Fruit fly (Drosophila melanogaster) whole organism, adult: ENCODE results near the gene gukh.
A peak's percentile ranks its signal among the peaks of the same experiment; 100 is the strongest.

ENCODE experiments used
- CG11617 ChIP-seq: fragments of 200-800 bp; sonication (Bioruptor generic); optimal IDR thresholded peaks from 2 replicates; lab custom pipeline; 2017; ENCODE audit warnings: mild to moderate bottlenecking, missing biosample characterization, missing genetic modification reagents, missing genetic modification characterization
- CG12768 ChIP-seq: fragments of 200-800 bp; sonication (Bioruptor generic); optimal IDR thresholded peaks from 2 replicates; lab custom pipeline; 2017; ENCODE audit warnings: missing biosample characterization, missing genetic modification characterization, mild to moderate bottlenecking, moderate library complexity, missing genetic modification reagents
- CG14711 ChIP-seq: fragments of 200-800 bp; sonication (Bioruptor generic); optimal IDR thresholded peaks from 2 replicates; lab custom pipeline; 2018; ENCODE audit warnings: missing biosample characterization, mild to moderate bottlenecking, missing genetic modification characterization, moderate library complexity
- CG1620 ChIP-seq: fragments of 200-800 bp; sonication (Bioruptor generic); optimal IDR thresholded peaks from 2 replicates; lab custom pipeline; 2016; ENCODE audit warnings: missing biosample characterization, missing genetic modification characterization
- CG33017 ChIP-seq: fragments of 200-800 bp; sonication (Bioruptor generic); optimal IDR thresholded peaks from 2 replicates; lab custom pipeline; 2018; ENCODE audit warnings: missing biosample characterization, mild to moderate bottlenecking, missing genetic modification characterization, moderate library complexity
- CG5204 ChIP-seq: fragments of 200-800 bp; sonication (Bioruptor generic); optimal IDR thresholded peaks from 2 replicates; lab custom pipeline; 2016; ENCODE audit warnings: missing biosample characterization, missing genetic modification characterization
- CG7045 ChIP-seq: fragments of 200-800 bp; sonication (Bioruptor generic); optimal IDR thresholded peaks from 2 replicates; lab custom pipeline; 2017; ENCODE audit warnings: missing biosample characterization, mild to moderate bottlenecking, missing genetic modification characterization
- CG7101 ChIP-seq: fragments of 200-800 bp; sonication (Bioruptor generic); optimal IDR thresholded peaks from 2 replicates; lab custom pipeline; 2018; ENCODE audit warnings: missing biosample characterization, mild to moderate bottlenecking, missing genetic modification characterization, moderate library complexity
- Clk ChIP-seq: fragments of 200-800 bp; sonication (Bioruptor generic); optimal IDR thresholded peaks from 2 replicates; lab custom pipeline; 2017; ENCODE audit warnings: missing biosample characterization, missing genetic modification characterization
- Crg-1 ChIP-seq: fragments of 200-800 bp; sonication (Bioruptor generic); optimal IDR thresholded peaks from 2 replicates; lab custom pipeline; 2016; ENCODE audit warnings: missing biosample characterization, missing genetic modification characterization
- Hr96 ChIP-seq: fragments of 200-800 bp; sonication (Bioruptor generic); optimal IDR thresholded peaks from 2 replicates; lab custom pipeline; 2016; ENCODE audit warnings: missing biosample characterization, missing genetic modification characterization
- Mnt ChIP-seq: fragments of 200-800 bp; sonication (Bioruptor generic); optimal IDR thresholded peaks from 2 replicates; lab custom pipeline; 2016; ENCODE audit warnings: missing biosample characterization, mild to moderate bottlenecking, missing genetic modification characterization
- bab1 ChIP-seq: fragments of 200-800 bp; sonication (Bioruptor generic); optimal IDR thresholded peaks from 3 replicates; lab custom pipeline; 2019; ENCODE audit warnings: missing biosample characterization, mild to moderate bottlenecking, missing genetic modification characterization, moderate library complexity
- cic ChIP-seq: fragments of 200-800 bp; sonication (Bioruptor generic); optimal IDR thresholded peaks from 2 replicates; lab custom pipeline; 2017; ENCODE audit warnings: missing biosample characterization, mild to moderate bottlenecking, missing genetic modification characterization, moderate library complexity
- cnc ChIP-seq, 2 experiments: fragments of >200 bp; optimal IDR thresholded peaks; 2 replicates each; lab custom pipeline; 2017
- kay ChIP-seq: fragments of 200-800 bp; sonication (Bioruptor generic); peaks from one replicate; lab custom pipeline; 2016; ENCODE audit warnings: missing biosample characterization, missing genetic modification characterization, borderline replicate concordance
- ovo ChIP-seq: fragments of 200-800 bp; sonication (Bioruptor generic); optimal IDR thresholded peaks from 2 replicates; lab custom pipeline; 2016; ENCODE audit warnings: missing biosample characterization, missing genetic modification characterization
- pad ChIP-seq: fragments of 200-800 bp; sonication (Bioruptor generic); optimal IDR thresholded peaks from 3 replicates; lab custom pipeline; 2017; ENCODE audit warnings: missing biosample characterization, missing genetic modification characterization, mild to moderate bottlenecking, moderate library complexity, missing genetic modification reagents
- tj ChIP-seq: fragments of 200-800 bp; sonication (Bioruptor generic); optimal IDR thresholded peaks from 3 replicates; lab custom pipeline; 2017; ENCODE audit warnings: missing biosample characterization, mild to moderate bottlenecking, missing genetic modification characterization, moderate library complexity
- toe ChIP-seq: fragments of 200-800 bp; sonication (Bioruptor generic); optimal IDR thresholded peaks from 2 replicates; lab custom pipeline; 2016; ENCODE audit warnings: missing biosample characterization, missing genetic modification characterization

gukh gene

DNA sequence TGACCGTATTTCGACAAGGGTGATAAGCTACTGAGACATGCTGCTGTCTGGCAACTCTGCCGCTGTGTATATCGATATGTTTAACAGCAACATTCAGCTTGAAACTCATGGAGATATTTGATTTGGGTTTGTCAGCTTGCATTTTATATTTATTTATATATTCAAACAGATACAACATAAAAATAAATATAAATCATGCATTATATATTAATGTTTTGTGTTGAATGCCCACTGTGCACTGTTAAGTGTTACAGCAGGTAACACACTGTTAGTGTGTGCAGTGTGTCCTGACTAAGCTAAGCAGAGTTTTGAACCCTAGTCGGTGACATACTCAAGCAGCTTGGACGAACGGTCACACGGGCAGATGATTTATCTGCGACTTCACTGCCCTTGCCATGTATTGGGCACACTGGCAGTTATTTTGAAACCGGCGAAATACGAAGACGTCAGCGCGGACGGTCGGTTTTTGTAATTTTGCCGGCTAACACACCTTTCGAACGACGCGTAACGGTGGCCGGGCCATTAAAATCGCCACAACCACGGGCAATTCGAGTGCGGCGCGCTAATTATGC, at the start of gene gukh, which contains the start of gene snRNP-U1-C:
Gene gukh (plus strand): TSS at position 412 of the 572 bp plus-strand sequence.
Gene snRNP-U1-C (minus strand): TSS at position 37 of the 572 bp plus-strand sequence.
- TF ChIP-seq kay: no peak
- TF ChIP-seq cnc (optimal IDR thresholded peaks at IDR 0.05; lab: Kevin White, UChicago): no peak
- TF ChIP-seq cic (GFP tag; lab: Kevin White, UChicago): peak; percentile 39
- TF ChIP-seq tj (GFP tag; lab: Kevin White, UChicago): peak; percentile 50
- peak; percentile 68 for TF ChIP-seq ovo (GFP tag; lab: Kevin White, UChicago)
- TF ChIP-seq CG1620 (GFP tag; lab: Kevin White, UChicago): peak; percentile 67
- TF ChIP-seq CG33017: peak; percentile 78
- peak; percentile 81 for TF ChIP-seq CG14711 (tag; lab: Kevin White, UChicago)
- TF ChIP-seq CG7101: peak; percentile 84
- TF ChIP-seq CG12768 (GFP tag; lab: Kevin White, UChicago): peak; percentile 70
- peak; percentile 83 for TF ChIP-seq bab1 (GFP tag; lab: Kevin White, UChicago)
- TF ChIP-seq CG11617 (GFP tag; lab: Kevin White, UChicago): peak; percentile 77
- peak; percentile 65 for TF ChIP-seq Clk (GFP tag; lab: Kevin White, UChicago)
- no peak for TF ChIP-seq Crg-1 (GFP tag; lab: Kevin White, UChicago)
- TF ChIP-seq pad: peak; percentile 50
- TF ChIP-seq toe: peak; percentile 63
- peak; percentile 73 for TF ChIP-seq CG5204 (GFP tag; lab: Kevin White, UChicago)
- TF ChIP-seq Hr96 (GFP tag; lab: Kevin White, UChicago): peak; percentile 24
- peak; percentile 57 for TF ChIP-seq Mnt (GFP tag; lab: Kevin White, UChicago)
- peak; percentile 75 for TF ChIP-seq CG7045 (GFP tag; lab: Kevin White, UChicago)

DNA sequence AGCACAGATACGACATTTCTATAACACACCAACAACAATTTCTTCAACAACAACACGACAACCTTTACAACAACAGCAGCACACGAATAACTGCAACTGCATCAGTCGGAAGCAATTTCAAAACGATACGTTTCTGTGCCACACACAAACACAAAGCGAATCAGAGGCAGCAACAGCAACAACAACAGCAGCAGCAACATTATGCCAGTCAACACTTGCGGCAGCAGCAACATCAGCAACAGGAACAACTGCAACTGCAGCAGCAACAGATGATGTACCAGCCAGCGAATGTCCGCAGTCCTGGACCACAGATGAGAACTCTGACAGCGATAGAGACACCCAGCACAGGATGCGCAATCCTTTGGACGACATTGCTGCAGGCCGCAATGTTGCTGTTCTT, 36.5 kb upstream of the gukh start:
- TF ChIP-seq CG5204 (GFP tag; lab: Kevin White, UChicago) (no peak), kay (no peak), ovo (GFP tag; lab: Kevin White, UChicago) (no peak), cic (GFP tag; lab: Kevin White, UChicago) (no peak), Clk (GFP tag; lab: Kevin White, UChicago) (no peak), CG7045 (GFP tag; lab: Kevin White, UChicago) (no peak), CG14711 (tag; lab: Kevin White, UChicago) (no peak), CG11617 (GFP tag; lab: Kevin White, UChicago) (no peak), CG1620 (GFP tag; lab: Kevin White, UChicago) (no peak), Crg-1 (GFP tag; lab: Kevin White, UChicago) (no peak), cnc (optimal IDR thresholded peaks at IDR 0.05; lab: Kevin White, UChicago) (no peak), CG7101 (no peak), Hr96 (GFP tag; lab: Kevin White, UChicago) (no peak), toe (no peak), CG33017 (no peak), Mnt (GFP tag; lab: Kevin White, UChicago) (no peak), CG12768 (GFP tag; lab: Kevin White, UChicago) (no peak), pad (no peak)

dm6 chr3R:18949131-18949530, 34.7 kb upstream of the gukh start:
- TF ChIP-seq tj (GFP tag; lab: Kevin White, UChicago) (no peak), CG14711 (tag; lab: Kevin White, UChicago) (no peak), CG1620 (GFP tag; lab: Kevin White, UChicago) (no peak), CG12768 (GFP tag; lab: Kevin White, UChicago) (no peak), Clk (GFP tag; lab: Kevin White, UChicago) (no peak), ovo (GFP tag; lab: Kevin White, UChicago) (no peak), CG33017 (no peak)

- TF ChIP-seq CG33017: no peak
- no peak for TF ChIP-seq kay
- no peak for TF ChIP-seq cnc (optimal IDR thresholded peaks at IDR 0.05; lab: Kevin White, UChicago)
- no peak for TF ChIP-seq CG12768 (GFP tag; lab: Kevin White, UChicago)
- no peak for TF ChIP-seq CG11617 (GFP tag; lab: Kevin White, UChicago)
- TF ChIP-seq tj (GFP tag; lab: Kevin White, UChicago): no peak
- no peak for TF ChIP-seq Mnt (GFP tag; lab: Kevin White, UChicago)
- TF ChIP-seq CG14711 (tag; lab: Kevin White, UChicago): no peak
- TF ChIP-seq Crg-1 (GFP tag; lab: Kevin White, UChicago): no peak
- TF ChIP-seq ovo (GFP tag; lab: Kevin White, UChicago): no peak
- no peak for TF ChIP-seq CG5204 (GFP tag; lab: Kevin White, UChicago)
- TF ChIP-seq Hr96 (GFP tag; lab: Kevin White, UChicago): no peak
- no peak for TF ChIP-seq Clk (GFP tag; lab: Kevin White, UChicago)
- TF ChIP-seq CG7101: no peak
- no peak for TF ChIP-seq toe
- TF ChIP-seq cic (GFP tag; lab: Kevin White, UChicago): no peak
These were observed 33.9 kb upstream of the gukh start, which contains the start of gene CG43732 for dm6 chr3R:18949896-18950295. Gene CG43732 (plus strand): TSS chr3R:18950196.

DNA sequence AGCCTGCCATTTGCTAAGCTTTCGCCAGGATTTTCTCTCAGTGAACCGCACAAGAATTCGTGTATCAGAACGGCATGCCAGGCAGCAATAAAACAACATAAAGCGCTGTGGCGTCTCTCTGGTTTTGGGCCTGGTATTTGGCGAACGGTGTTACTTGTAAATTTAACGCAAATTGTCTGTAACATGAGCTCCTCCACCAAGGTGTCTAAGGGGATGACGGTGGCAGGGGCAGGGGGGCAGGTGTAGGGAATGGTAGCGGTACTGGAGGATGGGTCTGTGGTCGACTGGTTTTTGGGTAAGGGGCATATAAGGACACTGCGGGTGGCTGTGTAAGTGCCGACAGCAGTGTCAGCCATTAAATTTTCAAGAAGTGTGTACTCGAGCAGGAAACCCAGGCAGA, 19.0 kb upstream of the gukh start:
- no peak for TF ChIP-seq Mnt (GFP tag; lab: Kevin White, UChicago)
- TF ChIP-seq CG5204 (GFP tag; lab: Kevin White, UChicago): no peak
- no peak for TF ChIP-seq ovo (GFP tag; lab: Kevin White, UChicago)
- TF ChIP-seq Clk (GFP tag; lab: Kevin White, UChicago): no peak
- no peak for TF ChIP-seq cic (GFP tag; lab: Kevin White, UChicago)
- no peak for TF ChIP-seq pad
- TF ChIP-seq CG11617 (GFP tag; lab: Kevin White, UChicago): no peak
- no peak for TF ChIP-seq kay
- no peak for TF ChIP-seq bab1 (GFP tag; lab: Kevin White, UChicago)
- TF ChIP-seq CG33017: no peak

DNA sequence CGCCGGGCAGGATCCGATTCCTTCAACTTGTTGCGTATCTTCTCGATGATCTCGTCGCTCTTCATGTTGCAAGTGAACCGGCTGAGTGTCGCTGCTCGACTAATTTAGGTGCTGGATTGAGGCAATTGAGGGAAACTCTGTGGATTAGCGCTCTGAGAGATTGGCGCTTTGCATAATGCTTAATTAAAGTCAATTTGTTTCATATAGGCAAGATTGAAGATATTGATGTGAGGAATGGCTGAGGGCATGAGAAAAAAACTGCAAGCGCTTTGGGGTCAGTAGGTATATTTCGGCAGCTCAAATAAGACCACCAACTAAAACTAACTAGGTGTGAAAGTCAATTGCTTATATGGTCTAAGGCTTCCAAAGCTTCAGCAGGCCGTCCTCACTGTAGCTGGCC, 5.1 kb upstream of the gukh start, which contains the start of gene euc:
Gene euc (minus strand): TSS at position 101 of the 400 bp plus-strand sequence.
- no peak for TF ChIP-seq CG14711 (tag; lab: Kevin White, UChicago)
- TF ChIP-seq cic (GFP tag; lab: Kevin White, UChicago): no peak
- no peak for TF ChIP-seq CG11617 (GFP tag; lab: Kevin White, UChicago)
- TF ChIP-seq CG7045 (GFP tag; lab: Kevin White, UChicago): no peak
- no peak for TF ChIP-seq Crg-1 (GFP tag; lab: Kevin White, UChicago)
- no peak for TF ChIP-seq Hr96 (GFP tag; lab: Kevin White, UChicago)
- no peak for TF ChIP-seq CG5204 (GFP tag; lab: Kevin White, UChicago)
- no peak for TF ChIP-seq bab1 (GFP tag; lab: Kevin White, UChicago)
- no peak for TF ChIP-seq pad
- TF ChIP-seq CG1620 (GFP tag; lab: Kevin White, UChicago): no peak
- no peak for TF ChIP-seq CG12768 (GFP tag; lab: Kevin White, UChicago)
- no peak for TF ChIP-seq Mnt (GFP tag; lab: Kevin White, UChicago)
- TF ChIP-seq CG33017: no peak
- TF ChIP-seq toe: no peak
- TF ChIP-seq ovo (GFP tag; lab: Kevin White, UChicago): no peak
- no peak for TF ChIP-seq tj (GFP tag; lab: Kevin White, UChicago)
- TF ChIP-seq CG7101: no peak
- no peak for TF ChIP-seq Clk (GFP tag; lab: Kevin White, UChicago)
